Fruit fly (Drosophila melanogaster): ENCODE data around the gene Rala.

Rala gene

DNA sequence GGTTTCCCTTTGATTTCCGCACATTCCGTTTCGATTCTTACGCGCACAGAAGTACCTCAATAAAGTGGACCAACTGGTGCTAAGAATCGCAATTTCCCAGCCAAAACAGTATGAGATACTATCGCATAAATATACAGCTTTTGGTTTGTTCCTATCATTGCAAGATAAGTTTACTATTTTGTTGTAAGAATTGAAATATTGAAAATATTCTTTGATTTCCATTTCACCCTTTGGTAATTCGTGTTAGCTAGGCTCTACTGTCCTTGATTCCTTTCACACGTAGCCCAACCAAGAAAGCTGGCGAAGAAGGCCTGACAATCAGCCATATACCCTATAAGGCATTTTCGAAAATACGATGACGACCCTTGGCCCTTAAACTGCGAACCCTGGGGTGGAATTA lies 28.8 kb downstream of the Rala start (continued):
- TF ChIP-seq CG4360 (GFP tag; IDR thresholded peaks at IDR 0.05) (no peak), sr (GFP tag; IDR thresholded peaks at IDR 0.05) (no peak), CG14014 (GFP tag; IDR thresholded peaks at IDR 0.05) (0 out of 2 replicates have a peak, but pooled peaks have one; percentile 21), CG8944 (GFP tag; optimal IDR thresholded peaks at IDR 0.05) (no peak), corto (GFP tag; optimal IDR thresholded peaks at IDR 0.05) (no peak), zen (tag; optimal IDR thresholded peaks at IDR 0.05) (no peak), Hr39 (optimal IDR thresholded peaks at IDR 0.05) (no peak), CG15073 (GFP tag; optimal IDR thresholded peaks at IDR 0.05) (no peak), pan (optimal IDR thresholded peaks at IDR 0.05) (no peak), pan (GFP tag; optimal IDR thresholded peaks at IDR 0.05 in 1 of 2, IDR thresholded peaks at IDR 0.05 in 1 of 2) (peak in 1 of 2 experiments; percentile 48), chif (GFP tag; optimal IDR thresholded peaks at IDR 0.05) (peak; percentile 11 to 32), croc (GFP tag; conservative IDR thresholded peaks at IDR 0.05) (no peak; the same call in 2 of the 3 replicates), ash1 (GFP tag; optimal IDR thresholded peaks at IDR 0.05) (no peak), CG11723 (GFP tag; optimal IDR thresholded peaks at IDR 0.05) (no peak), Dref (GFP tag; IDR thresholded peaks at IDR 0.05) (no peak), CG17612 (GFP tag; IDR thresholded peaks at IDR 0.05) (no peak), Deaf1 (tag; optimal IDR thresholded peaks at IDR 0.05) (no peak), CG2202 (tag; optimal IDR thresholded peaks at IDR 0.05) (peak; percentile 31), CG10147 (GFP tag; optimal IDR thresholded peaks at IDR 0.05) (peak; percentile 10), CG2199 (GFP tag; IDR thresholded peaks at IDR 0.05) (0 out of 3 replicates have a peak, but pooled peaks have one; percentile 14), pita (GFP tag; optimal IDR thresholded peaks at IDR 0.05) (no peak), scrt (GFP tag; optimal IDR thresholded peaks at IDR 0.05) (peak; percentile 40), CG33213 (GFP tag; optimal IDR thresholded peaks at IDR 0.05) (peak; percentile 11), Antp (GFP tag; optimal IDR thresholded peaks at IDR 0.05) (peak; percentile 57), CG31441 (GFP tag; IDR thresholded peaks at IDR 0.05) (peak; percentile 52; the same call in 1 of the 2 replicates), CG3163 (GFP tag; optimal IDR thresholded peaks at IDR 0.05) (peak; percentile 32), Nf-YC (tag; optimal IDR thresholded peaks at IDR 0.05) (peak; percentile 22), onecut (GFP tag; IDR thresholded peaks at IDR 0.05) (no peak), CG3726 (GFP tag; IDR thresholded peaks at IDR 0.05) (no peak), Lhr (GFP tag; optimal IDR thresholded peaks at IDR 0.05) (no peak), CG9932 (GFP tag; IDR thresholded peaks at IDR 0.05) (peak; percentile 36; the same call in 1 of the 2 replicates), CG30020 (tag; optimal IDR thresholded peaks at IDR 0.05) (no peak), CG5245 (GFP tag; optimal IDR thresholded peaks at IDR 0.05) (no peak), Jarid2 (GFP tag; optimal IDR thresholded peaks at IDR 0.05) (no peak), CG1024 (GFP tag; IDR thresholded peaks at IDR 0.05) (no peak), Gug (GFP tag; IDR thresholded peaks at IDR 0.05) (peak; percentile 33; the same call in 1 of the 4 replicates), btn (GFP tag; optimal IDR thresholded peaks at IDR 0.05) (no peak), en (GFP tag; optimal IDR thresholded peaks at IDR 0.05) (no peak), ranshi (GFP tag; IDR thresholded peaks at IDR 0.05) (peak; percentile 45; the same call in 1 of the 2 replicates), usp (GFP tag; optimal IDR thresholded peaks at IDR 0.05) (no peak), twi (tag; optimal IDR thresholded peaks at IDR 0.05) (no peak), CG1647 (GFP tag; optimal IDR thresholded peaks at IDR 0.05) (no peak), CG33557 (GFP tag; optimal IDR thresholded peaks at IDR 0.05) (peak; percentile 37), CG4282 (GFP tag; optimal IDR thresholded peaks at IDR 0.05) (no peak), Fer2 (tag; optimal IDR thresholded peaks at IDR 0.05) (no peak), CG4707 (GFP tag; optimal IDR thresholded peaks at IDR 0.05) (no peak), D19A (tag; optimal IDR thresholded peaks at IDR 0.05) (peak; percentile 67), CG18764 (GFP tag; optimal IDR thresholded peaks at IDR 0.05) (no peak), Side (GFP tag; optimal IDR thresholded peaks at IDR 0.05) (peak; percentile 68), nmo (GFP tag; optimal IDR thresholded peaks at IDR 0.05) (peak; percentile 50), klu (GFP tag; IDR thresholded peaks at IDR 0.05) (no peak), knrl (GFP tag; IDR thresholded peaks at IDR 0.05; ENCODE audit: partially characterized antibody) (no peak), Xrp1 (GFP tag; IDR thresholded peaks at IDR 0.05) (peak; percentile 60; the same call in 1 of the 2 replicates)
